Fruit fly (Drosophila melanogaster) whole organism, embryonic: Measurements from ENCODE around the gene corto.
A peak's percentile ranks its signal among the peaks of the same experiment; 100 is the strongest.

Experiments used
- ATbp ChIP-seq: fragments of 200-800 bp; sonication (Bioruptor generic); optimal IDR thresholded peaks from 2 replicates; lab custom pipeline; 2017; ENCODE audit warnings: missing biosample characterization, mild to moderate bottlenecking, missing genetic modification characterization, missing genetic modification reagents
- Aef1 ChIP-seq: fragments of 200-800 bp; sonication (Bioruptor generic); IDR thresholded peaks from 3 replicates; pipeline ENCODE4 v1.3.6; 2022; ENCODE audit warnings: missing biosample characterization, missing genetic modification characterization
- CG10543 ChIP-seq: fragments of 200-800 bp; sonication (Bioruptor generic); optimal IDR thresholded peaks from 3 replicates; lab custom pipeline; 2017; ENCODE audit warnings: missing biosample characterization, mild to moderate bottlenecking, missing genetic modification characterization, moderate library complexity
- CG11695 ChIP-seq: fragments of 200-800 bp; sonication (Bioruptor generic); IDR thresholded peaks from 3 replicates; pipeline ENCODE4 v1.3.6; 2022; ENCODE audit warnings: missing biosample characterization, missing genetic modification characterization
- CG12155 ChIP-seq: fragments of 200-800 bp; sonication (Bioruptor generic); optimal IDR thresholded peaks from 3 replicates; lab custom pipeline; 2016; ENCODE audit warnings: missing biosample characterization, missing genetic modification characterization
- CG12744 ChIP-seq: fragments of 200-800 bp; sonication (Bioruptor generic); optimal IDR thresholded peaks from 2 replicates; lab custom pipeline; 2016; ENCODE audit warnings: missing biosample characterization, missing genetic modification characterization
- CG17612 ChIP-seq: fragments of 200-800 bp; sonication (Bioruptor generic); IDR thresholded peaks from 2 replicates; pipeline ENCODE4 v1.3.6; 2022; ENCODE audit warnings: missing biosample characterization, missing genetic modification characterization
- CG17829 ChIP-seq: fragments of 200-800 bp; optimal IDR thresholded peaks from 2 replicates; lab custom pipeline; 2019; ENCODE audit warnings: missing biosample characterization, mild to moderate bottlenecking, missing genetic modification characterization, moderate library complexity
- CG2678 ChIP-seq: fragments of 200-800 bp; sonication (Bioruptor generic); optimal IDR thresholded peaks from 3 replicates; lab custom pipeline; 2019; ENCODE audit warnings: missing biosample characterization, mild to moderate bottlenecking, missing genetic modification characterization, moderate library complexity
- CG30431 ChIP-seq: fragments of 200-800 bp; sonication (Bioruptor generic); optimal IDR thresholded peaks from 2 replicates; lab custom pipeline; 2017; ENCODE audit warnings: missing biosample characterization, missing genetic modification characterization
- CG32532 ChIP-seq: fragments of 200-800 bp; sonication (Bioruptor generic); IDR thresholded peaks from 2 replicates; pipeline ENCODE4 v1.3.6; 2022; ENCODE audit warnings: missing biosample characterization, missing genetic modification characterization
- CG7839 ChIP-seq: fragments of 200-800 bp; sonication (Bioruptor generic); optimal IDR thresholded peaks from 3 replicates; lab custom pipeline; 2018; ENCODE audit warnings: missing biosample characterization, mild to moderate bottlenecking, missing genetic modification characterization, moderate library complexity
- CG8281 ChIP-seq: fragments of 200-800 bp; sonication (Bioruptor generic); optimal IDR thresholded peaks from 2 replicates; lab custom pipeline; 2018; ENCODE audit warnings: missing biosample characterization, mild to moderate bottlenecking, missing genetic modification characterization, moderate library complexity
- CG8478 ChIP-seq: fragments of >200 bp; optimal IDR thresholded peaks from 2 replicates; lab custom pipeline; 2018
- CG9609 ChIP-seq: fragments of 200-800 bp; sonication (Bioruptor generic); optimal IDR thresholded peaks from 3 replicates; lab custom pipeline; 2016; ENCODE audit warnings: missing biosample characterization, missing genetic modification characterization
- CG9727 ChIP-seq: fragments of 200-800 bp; sonication (Bioruptor generic); optimal IDR thresholded peaks from 3 replicates; lab custom pipeline; 2017; ENCODE audit warnings: missing biosample characterization, mild to moderate bottlenecking, missing genetic modification characterization
- CTCF ChIP-seq: fragments of 200-800 bp; sonication (Bioruptor generic); optimal IDR thresholded peaks from 2 replicates; lab custom pipeline; 2017; ENCODE audit warnings: missing biosample characterization, mild to moderate bottlenecking, missing genetic modification characterization, moderate library complexity
- Dad ChIP-seq: fragments of 200-800 bp; sonication (Bioruptor generic); optimal IDR thresholded peaks from 3 replicates; lab custom pipeline; 2016; ENCODE audit warnings: missing biosample characterization, missing genetic modification characterization
- Dll ChIP-seq: fragments of 200-800 bp; sonication (Bioruptor generic); IDR thresholded peaks from 4 replicates; pipeline ENCODE4 v1.3.6; 2022; ENCODE audit warnings: missing biosample characterization, missing genetic modification characterization; ENCODE audit not compliant: partially characterized antibody
- Eip74EF ChIP-seq, 2 experiments: fragments of 200-800 bp in 1 of 2; fragments of >200 bp in 1 of 2; sonication (Bioruptor generic) in 1 of 2; optimal IDR thresholded peaks; 2 replicates each; lab custom pipeline; 2017 to 2019; ENCODE audit warnings: missing biosample characterization in 2 of 2, missing genetic modification characterization in 2 of 2, mild to moderate bottlenecking in 1 of 2, moderate library complexity in 1 of 2
- HLH3B ChIP-seq: fragments of 200-800 bp; sonication (Bioruptor generic); IDR thresholded peaks from 2 replicates; pipeline ENCODE4 v1.3.6; 2022; ENCODE audit warnings: missing biosample characterization, missing genetic modification characterization
- MESR4 ChIP-seq: fragments of 200-800 bp; sonication (Bioruptor generic); optimal IDR thresholded peaks from 2 replicates; lab custom pipeline; 2018; ENCODE audit warnings: missing biosample characterization, mild to moderate bottlenecking, missing genetic modification characterization, moderate library complexity
- Mad ChIP-seq: fragments of 200-800 bp; sonication (Bioruptor generic); optimal IDR thresholded peaks from 2 replicates; lab custom pipeline; 2016; ENCODE audit warnings: missing biosample characterization, missing genetic modification characterization
- Sry-β ChIP-seq: fragments of 200-800 bp; sonication (Bioruptor generic); optimal IDR thresholded peaks from 2 replicates; lab custom pipeline; 2018; ENCODE audit warnings: missing biosample characterization, mild to moderate bottlenecking, missing genetic modification characterization, moderate library complexity
- Usf ChIP-seq: fragments of 200-800 bp; sonication (Bioruptor generic); optimal IDR thresholded peaks from 2 replicates; lab custom pipeline; 2017; ENCODE audit warnings: missing genotype, missing biosample characterization, missing genetic modification characterization
- Xbp1 ChIP-seq: fragments of 200-800 bp; sonication (Bioruptor generic); optimal IDR thresholded peaks from 3 replicates; lab custom pipeline; 2016; ENCODE audit warnings: missing biosample characterization, mild to moderate bottlenecking, missing genetic modification characterization
- Xrp1 ChIP-seq: fragments of 200-800 bp; sonication (Bioruptor generic); IDR thresholded peaks from 2 replicates; pipeline ENCODE4 v1.3.6; 2022; ENCODE audit warnings: missing biosample characterization, missing genetic modification characterization
- al ChIP-seq: fragments of 200-800 bp; sonication (Bioruptor generic); IDR thresholded peaks from 2 replicates; pipeline ENCODE4 v1.3.6; 2022; ENCODE audit warnings: missing biosample characterization, missing genetic modification characterization
- amos ChIP-seq: fragments of 200-800 bp; sonication (Bioruptor generic); IDR thresholded peaks from 2 replicates; pipeline ENCODE4 v1.3.6; 2022; ENCODE audit warnings: missing biosample characterization, missing genetic modification characterization; ENCODE audit not compliant: partially characterized antibody
- bowl ChIP-seq: fragments of 200-800 bp; sonication (Bioruptor generic); IDR thresholded peaks from 2 replicates; pipeline ENCODE4 v1.3.6; 2022; ENCODE audit warnings: missing biosample characterization, missing genetic modification characterization
- cad ChIP-seq: fragments of >200 bp; optimal IDR thresholded peaks from 2 replicates; lab custom pipeline; 2017; ENCODE audit warnings: missing biosample characterization, missing genetic modification characterization
- cas ChIP-seq: fragments of 200-800 bp; sonication (Bioruptor generic); IDR thresholded peaks from 2 replicates; pipeline ENCODE4 v1.3.6; 2022; ENCODE audit warnings: missing biosample characterization, missing genetic modification characterization
- caup ChIP-seq: fragments of 200-800 bp; sonication (Bioruptor generic); optimal IDR thresholded peaks from 3 replicates; lab custom pipeline; 2017; ENCODE audit warnings: missing biosample characterization, mild to moderate bottlenecking, missing genetic modification characterization, moderate library complexity; ENCODE audit not compliant: severe bottlenecking
- ci ChIP-seq: fragments of 200-800 bp; sonication (Bioruptor generic); IDR thresholded peaks from 3 replicates; pipeline ENCODE4 v1.3.6; 2022; ENCODE audit warnings: missing biosample characterization, missing genetic modification characterization
- crc ChIP-seq: fragments of 200-800 bp; sonication (Bioruptor generic); optimal IDR thresholded peaks from 2 replicates; lab custom pipeline; 2016; ENCODE audit warnings: missing biosample characterization, missing genetic modification characterization
- dan ChIP-seq: fragments of 200-800 bp; sonication (Bioruptor generic); IDR thresholded peaks from 2 replicates; pipeline ENCODE4 v1.3.6; 2022; ENCODE audit warnings: missing biosample characterization, missing genetic modification characterization
- dysf ChIP-seq: fragments of 200-800 bp; sonication (Bioruptor generic); IDR thresholded peaks from 3 replicates; pipeline ENCODE4 v1.3.6; 2022; ENCODE audit warnings: missing biosample characterization, missing genetic modification characterization
- gcm ChIP-seq: fragments of 200-800 bp; sonication (Bioruptor generic); optimal IDR thresholded peaks from 2 replicates; lab custom pipeline; 2019; ENCODE audit warnings: missing biosample characterization, mild to moderate bottlenecking, missing genetic modification characterization, moderate library complexity
- her ChIP-seq: fragments of 200-800 bp; sonication (Bioruptor generic); optimal IDR thresholded peaks from 2 replicates; lab custom pipeline; 2016; ENCODE audit warnings: missing biosample characterization, missing genetic modification characterization
- jumu ChIP-seq: fragments of 200-800 bp; sonication (Bioruptor generic); optimal IDR thresholded peaks from 3 replicates; lab custom pipeline; 2016; ENCODE audit warnings: missing biosample characterization, missing genetic modification characterization
- nerfin-2 ChIP-seq: fragments of 200-800 bp; sonication (Bioruptor generic); IDR thresholded peaks from 2 replicates; pipeline ENCODE4 v1.3.6; 2022; ENCODE audit warnings: missing biosample characterization, missing genetic modification characterization; ENCODE audit not compliant: partially characterized antibody
- odd ChIP-seq: fragments of 200-800 bp; sonication (Bioruptor generic); optimal IDR thresholded peaks from 2 replicates; lab custom pipeline; 2017; ENCODE audit warnings: missing biosample characterization, mild to moderate bottlenecking, missing genetic modification characterization
- p53 ChIP-seq: fragments of 200-800 bp; sonication (Bioruptor generic); optimal IDR thresholded peaks from 2 replicates; lab custom pipeline; 2016; ENCODE audit warnings: missing biosample characterization, missing genetic modification characterization
- run ChIP-seq: fragments of 200-800 bp; sonication (Bioruptor generic); optimal IDR thresholded peaks from 3 replicates; lab custom pipeline; 2018; ENCODE audit warnings: missing biosample characterization, mild to moderate bottlenecking, missing genetic modification characterization
- scrt ChIP-seq: fragments of 200-800 bp; sonication (Bioruptor generic); optimal IDR thresholded peaks from 2 replicates; lab custom pipeline; 2018; ENCODE audit warnings: missing biosample characterization, mild to moderate bottlenecking, missing genetic modification characterization, moderate library complexity
- sqz ChIP-seq: fragments of 200-800 bp; sonication (Bioruptor generic); optimal IDR thresholded peaks from 3 replicates; lab custom pipeline; 2018; ENCODE audit warnings: missing biosample characterization, mild to moderate bottlenecking, missing genetic modification characterization
- ssp ChIP-seq: fragments of 200-800 bp; sonication (Bioruptor generic); IDR thresholded peaks from 2 replicates; pipeline ENCODE4 v1.3.6; 2022; ENCODE audit warnings: missing biosample characterization, missing genetic modification characterization
- tio ChIP-seq: fragments of 200-800 bp; sonication (Bioruptor generic); optimal IDR thresholded peaks from 2 replicates; lab custom pipeline; 2017; ENCODE audit warnings: missing biosample characterization, missing genetic modification characterization, inconsistent platforms
- trh ChIP-seq: fragments of 200-800 bp; sonication (Bioruptor generic); optimal IDR thresholded peaks from 2 replicates; lab custom pipeline; 2016; ENCODE audit warnings: missing biosample characterization, missing genetic modification characterization
- ttk ChIP-seq: fragments of 200-800 bp; sonication (Bioruptor generic); IDR thresholded peaks from 2 replicates; pipeline ENCODE4 v2.1.2; 2022; ENCODE audit warnings: missing biosample characterization, missing genetic modification characterization
- tup ChIP-seq: fragments of 200-800 bp; sonication (Bioruptor generic); optimal IDR thresholded peaks from 2 replicates; lab custom pipeline; 2016; ENCODE audit warnings: missing biosample characterization, mild to moderate bottlenecking, missing genetic modification characterization, moderate library complexity

corto gene

dm6 chr3R:5042958-5043712 is 43.7 kb downstream of the corto start (continued):
- TF ChIP-seq jumu (GFP tag; lab: Kevin White, UChicago) = no peak
- no peak for TF ChIP-seq sqz
- peak; percentile 12 for TF ChIP-seq Dad
- TF ChIP-seq CG10543 (GFP tag; lab: Kevin White, UChicago) = peak; percentile 95
- no peak for TF ChIP-seq Aef1 (GFP tag; lab: Robert Waterston, UW)
- peak; percentile 52 for TF ChIP-seq her (GFP tag; lab: Kevin White, UChicago)
- TF ChIP-seq dysf (GFP tag; lab: Robert Waterston, UW) = peak; percentile 45; the same call in 2 of the 3 replicates
- no peak for TF ChIP-seq MESR4 (GFP tag; lab: Kevin White, UChicago)
- no peak for TF ChIP-seq nerfin-2
- TF ChIP-seq CG9609 = peak; percentile 30
- TF ChIP-seq CG17829 = peak; percentile 7
- TF ChIP-seq CG30431 (GFP tag; lab: Kevin White, UChicago) = no peak
- TF ChIP-seq ATbp (GFP tag; lab: Kevin White, UChicago) = peak; percentile 77
- TF ChIP-seq CG8478 (lab: Kevin White, UChicago) = no peak
- TF ChIP-seq CG11695 (GFP tag; lab: Robert Waterston, UW) = peak; percentile 75
- no peak for TF ChIP-seq tup (GFP tag; lab: Kevin White, UChicago)
- peak; percentile 75 for TF ChIP-seq CG9727 (GFP tag; lab: Kevin White, UChicago)
- TF ChIP-seq ttk (GFP tag; lab: Robert Waterston, UW) = no peak
- peak; percentile 55; the same call in 1 of the 2 replicates for TF ChIP-seq HLH3B (GFP tag; lab: Robert Waterston, UW)
- peak; percentile 47 for TF ChIP-seq CG32532 (GFP tag; lab: Robert Waterston, UW)
- TF ChIP-seq amos (GFP tag; lab: Robert Waterston, UW) = no peak
- peak in 1 of 2 experiments; percentile 76 for TF ChIP-seq Eip74EF (GFP tag; optimal IDR thresholded peaks at IDR 0.05; lab: Kevin White, UChicago)
- no peak for TF ChIP-seq CG12155 (GFP tag; lab: Kevin White, UChicago)
- TF ChIP-seq dan (GFP tag; lab: Robert Waterston, UW) = no peak
- peak; percentile 57 for TF ChIP-seq gcm (GFP tag; lab: Kevin White, UChicago)
- TF ChIP-seq CG17612 (GFP tag; lab: Robert Waterston, UW) = no peak
- TF ChIP-seq scrt (GFP tag; lab: Kevin White, UChicago) = peak; percentile 58
- no peak for TF ChIP-seq bowl
- peak; percentile 48 for TF ChIP-seq trh (GFP tag; lab: Kevin White, UChicago)
- TF ChIP-seq Dll (GFP tag; lab: Robert Waterston, UW) = no peak
- no peak for TF ChIP-seq ssp (GFP tag; lab: Robert Waterston, UW)
- TF ChIP-seq CG2678 (tag; lab: Kevin White, UChicago) = peak; percentile 85
- no peak for TF ChIP-seq crc (GFP tag; lab: Kevin White, UChicago)
- TF ChIP-seq CG12744 (GFP tag; lab: Kevin White, UChicago) = peak; percentile 63
- no peak for TF ChIP-seq Usf (GFP tag; lab: Kevin White, UChicago)
- TF ChIP-seq ci (GFP tag; lab: Robert Waterston, UW) = peak; percentile 63
- no peak; the same call in 1 of the 2 replicates for TF ChIP-seq cas (GFP tag; lab: Robert Waterston, UW)
- peak; percentile 47 for TF ChIP-seq run
- TF ChIP-seq Xrp1 (GFP tag; lab: Robert Waterston, UW) = peak; percentile 65
- peak; percentile 81 for TF ChIP-seq odd (GFP tag; lab: Kevin White, UChicago)
- no peak for TF ChIP-seq CG8281 (tag; lab: Kevin White, UChicago)
- TF ChIP-seq CG7839 (tag; lab: Kevin White, UChicago) = peak; percentile 40
- peak; percentile 84 for TF ChIP-seq caup (GFP tag; lab: Kevin White, UChicago)
- TF ChIP-seq p53 (GFP tag; lab: Kevin White, UChicago) = peak; percentile 15
- no peak for TF ChIP-seq cad (GFP tag; lab: Kevin White, UChicago)
- TF ChIP-seq Mad (GFP tag; lab: Kevin White, UChicago) = peak; percentile 26
- peak; percentile 13; the same call in 1 of the 2 replicates for TF ChIP-seq al
- no peak for TF ChIP-seq Xbp1
- no peak for TF ChIP-seq Sry-β
- TF ChIP-seq CTCF = no peak
- TF ChIP-seq tio (GFP tag; lab: Kevin White, UChicago) = no peak
